Worm (Caenorhabditis elegans): ENCODE results near the gene F25E2.2.

- TF ChIP-seq aptf-2 (GFP tag; conservative IDR thresholded peaks at IDR 0.05) (no peak), snpc-4 (GFP tag; optimal IDR thresholded peaks at IDR 0.05) (no peak), snpc-4 (tag; optimal IDR thresholded peaks at IDR 0.05) (no peak), fkh-3 (tag; optimal IDR thresholded peaks at IDR 0.05) (no peak), ceh-40 (GFP tag; IDR thresholded peaks at IDR 0.05) (no peak), nfya-2 (GFP tag; IDR thresholded peaks at IDR 0.05) (no peak), xnd-1 (tag; optimal IDR thresholded peaks at IDR 0.05) (no peak), mxl-1 (tag; optimal IDR thresholded peaks at IDR 0.05) (no peak), C17E4.6 (GFP tag; IDR thresholded peaks at IDR 0.05) (no peak), K12H6.12 (tag; optimal IDR thresholded peaks at IDR 0.05) (no peak), sea-2 (GFP tag; IDR thresholded peaks at IDR 0.05) (no peak)
Observed at ce11 chrX:789848-790247, 20.7 kb downstream of the F25E2.2 start.

All from whole organism, young adult.